Worm (Caenorhabditis elegans): Measurements from ENCODE around the gene ubc-23.

The ubc-23 gene

ce11 chrX:8800983-8801382 lies 43.1 kb upstream of the ubc-23 start (continued):
- TF ChIP-seq mdl-1 (tag; optimal IDR thresholded peaks at IDR 0.05): no peak
- TF ChIP-seq hmg-1.1 (GFP tag; IDR thresholded peaks at IDR 0.05): 0 out of 2 replicates have a peak, but pooled peaks have one; percentile 23
- TF ChIP-seq mep-1 (tag; optimal IDR thresholded peaks at IDR 0.05): no peak
- no peak for TF ChIP-seq nhr-237 (tag; optimal IDR thresholded peaks at IDR 0.05)
- no peak for TF ChIP-seq jun-1 (tag; optimal IDR thresholded peaks at IDR 0.05)
- TF ChIP-seq Y75B8A.6 (GFP tag; IDR thresholded peaks at IDR 0.05): no peak
- TF ChIP-seq sdz-12 (GFP tag; optimal IDR thresholded peaks at IDR 0.05): no peak
- TF ChIP-seq madf-5 (GFP tag; IDR thresholded peaks at IDR 0.05): no peak
- TF ChIP-seq duxl-1 (tag; optimal IDR thresholded peaks at IDR 0.05; ENCODE audit: poor library complexity): no peak
- TF ChIP-seq nhr-102 (tag; optimal IDR thresholded peaks at IDR 0.05): no peak
- TF ChIP-seq spr-3 (GFP tag; optimal IDR thresholded peaks at IDR 0.05): no peak
- no peak for TF ChIP-seq dve-1 (tag; optimal IDR thresholded peaks at IDR 0.05; ENCODE audit: insufficient read depth)
- no peak for TF ChIP-seq ZK546.5 (tag; optimal IDR thresholded peaks at IDR 0.05)
- no peak for TF ChIP-seq nhr-41 (GFP tag; IDR thresholded peaks at IDR 0.05)
- TF ChIP-seq lim-7 (GFP tag; IDR thresholded peaks at IDR 0.05): no peak
- TF ChIP-seq spr-1 (tag; optimal IDR thresholded peaks at IDR 0.05): no peak
- no peak for TF ChIP-seq R02D3.7 (tag; optimal IDR thresholded peaks at IDR 0.05)
- no peak for TF ChIP-seq saeg-2 (GFP tag; IDR thresholded peaks at IDR 0.05)
- TF ChIP-seq lin-29 (GFP tag; IDR thresholded peaks at IDR 0.05): no peak
- TF ChIP-seq fos-1 (tag; optimal IDR thresholded peaks at IDR 0.05): no peak
- TF ChIP-seq attf-4 (tag; optimal IDR thresholded peaks at IDR 0.05): no peak
- no peak for TF ChIP-seq cey-2 (tag; optimal IDR thresholded peaks at IDR 0.05; ENCODE audit: borderline replicate concordance, insufficient read depth)
- no peak for TF ChIP-seq egl-43 (GFP tag; IDR thresholded peaks at IDR 0.05)
- no peak for TF ChIP-seq zip-2 (tag; optimal IDR thresholded peaks at IDR 0.05)
- TF ChIP-seq Y48G9A.11 (GFP tag; IDR thresholded peaks at IDR 0.05): no peak
- no peak for TF ChIP-seq ceh-32 (tag; optimal IDR thresholded peaks at IDR 0.05; ENCODE audit: poor library complexity)
- TF ChIP-seq madf-9 (GFP tag; conservative IDR thresholded peaks at IDR 0.05): no peak
- TF ChIP-seq dmd-6 (GFP tag; IDR thresholded peaks at IDR 0.05): no peak
- no peak for TF ChIP-seq nhr-111 (GFP tag; optimal IDR thresholded peaks at IDR 0.05)
- TF ChIP-seq mdt-29 (GFP tag; IDR thresholded peaks at IDR 0.05): no peak
- no peak for TF ChIP-seq Y105C5A.15 (GFP tag; IDR thresholded peaks at IDR 0.05)
- no peak for TF ChIP-seq ceh-82 (tag; optimal IDR thresholded peaks at IDR 0.05)
- no peak for TF ChIP-seq zfp-2 (tag; optimal IDR thresholded peaks at IDR 0.05)
- TF ChIP-seq snpc-4 (tag; optimal IDR thresholded peaks at IDR 0.05): no peak
- no peak for TF ChIP-seq D1046.2 (GFP tag; IDR thresholded peaks at IDR 0.05)
- peak; percentile 80 for TF ChIP-seq aha-1 (tag)
- no peak for TF ChIP-seq T26A8.4 (GFP tag; IDR thresholded peaks at IDR 0.05)
- 0 out of 2 replicates have a peak, but pooled peaks have one; percentile 10 for TF ChIP-seq daf-19 (GFP tag; conservative IDR thresholded peaks at IDR 0.05)
- TF ChIP-seq F10B5.3 (tag; optimal IDR thresholded peaks at IDR 0.05): no peak
- peak in 1 of 2 experiments; percentile 78 for TF ChIP-seq unc-62 (GFP tag; optimal IDR thresholded peaks at IDR 0.05 in 1 of 2)
- no peak for TF ChIP-seq unc-62 (tag; optimal IDR thresholded peaks at IDR 0.05)
- no peak for TF ChIP-seq T20F7.1 (GFP tag; optimal IDR thresholded peaks at IDR 0.05)
- 0 out of 2 replicates have a peak, but pooled peaks have one; percentile 10 for TF ChIP-seq set-16 (GFP tag; IDR thresholded peaks at IDR 0.05)
- TF ChIP-seq hif-1 (tag; optimal IDR thresholded peaks at IDR 0.05): peak in 1 of 2 experiments; percentile 9
- no peak for TF ChIP-seq ztf-11 (tag; optimal IDR thresholded peaks at IDR 0.05)
- TF ChIP-seq lsy-2 (tag; optimal IDR thresholded peaks at IDR 0.05): peak in 1 of 2 experiments; percentile 39
- no peak for TF ChIP-seq ceh-20 (GFP tag; IDR thresholded peaks at IDR 0.05)
- TF ChIP-seq aly-2 (tag; optimal IDR thresholded peaks at IDR 0.05): no peak
- no peak for TF ChIP-seq F26F4.8 (GFP tag; conservative IDR thresholded peaks at IDR 0.05)
- no peak for TF ChIP-seq zfp-3 (GFP tag; conservative IDR thresholded peaks at IDR 0.05)
- no peak for TF ChIP-seq zag-1 (tag; optimal IDR thresholded peaks at IDR 0.05)
- no peak for TF ChIP-seq php-3 (GFP tag; IDR thresholded peaks at IDR 0.05)
